Fruit fly (Drosophila melanogaster): ENCODE measurements around the gene Cyp4e3.

The Cyp4e3 gene

dm6 chr2L:9700454-9700853, 49.4 kb downstream of the Cyp4e3 start, which contains the start of gene pelo (continued):
- TF ChIP-seq Hey (tag; optimal IDR thresholded peaks at IDR 0.05) (no peak), repo (GFP tag; optimal IDR thresholded peaks at IDR 0.05) (no peak), stc (GFP tag; IDR thresholded peaks at IDR 0.05) (0 out of 2 replicates have a peak, but pooled peaks have one; percentile 12), sens (GFP tag) (peak; percentile 69), aop (GFP tag; IDR thresholded peaks at IDR 0.05) (no peak), dmrt11E (tag; optimal IDR thresholded peaks at IDR 0.05) (peak; percentile 62), br (optimal IDR thresholded peaks at IDR 0.05) (no peak), Opbp (GFP tag; IDR thresholded peaks at IDR 0.05; ENCODE audit: partially characterized antibody) (no peak), CG18262 (tag; optimal IDR thresholded peaks at IDR 0.05) (peak; percentile 64), CG13624 (GFP tag; optimal IDR thresholded peaks at IDR 0.05) (peak; percentile 2), mirr (GFP tag; optimal IDR thresholded peaks at IDR 0.05) (no peak), chinmo (GFP tag; IDR thresholded peaks at IDR 0.05; ENCODE audit: partially characterized antibody) (no peak), Sox100B (GFP tag; optimal IDR thresholded peaks at IDR 0.05) (peak; percentile 60), CG9727 (GFP tag; optimal IDR thresholded peaks at IDR 0.05) (peak; percentile 63), CG1792 (GFP tag; optimal IDR thresholded peaks at IDR 0.05) (no peak), H2.0 (GFP tag; IDR thresholded peaks at IDR 0.05) (peak; percentile 58), Dad (GFP tag; optimal IDR thresholded peaks at IDR 0.05) (no peak), ken (GFP tag; IDR thresholded peaks at IDR 0.05) (peak; percentile 68; the same call in 1 of the 3 replicates), Dek (tag; optimal IDR thresholded peaks at IDR 0.05) (peak; percentile 72), lov (optimal IDR thresholded peaks at IDR 0.05) (no peak), lov (GFP tag; IDR thresholded peaks at IDR 0.05) (no peak), nerfin-2 (GFP tag; IDR thresholded peaks at IDR 0.05; ENCODE audit: partially characterized antibody) (no peak), dmrt99B (tag; optimal IDR thresholded peaks at IDR 0.05) (peak; percentile 61), knrl (GFP tag; IDR thresholded peaks at IDR 0.05; ENCODE audit: partially characterized antibody) (no peak; the same call in 2 of the 3 replicates), ewg (GFP tag; optimal IDR thresholded peaks at IDR 0.05) (peak; percentile 42), CG10267 (tag; optimal IDR thresholded peaks at IDR 0.05) (peak; percentile 74), CG34422 (GFP tag; IDR thresholded peaks at IDR 0.05) (peak; percentile 75; the same call in 1 of the 3 replicates), zen (tag; optimal IDR thresholded peaks at IDR 0.05) (peak; percentile 43), cg (GFP tag; optimal IDR thresholded peaks at IDR 0.05) (no peak), CG10431 (GFP tag; optimal IDR thresholded peaks at IDR 0.05) (no peak), CG17385 (GFP tag; optimal IDR thresholded peaks at IDR 0.05) (peak; percentile 51), cas (GFP tag; IDR thresholded peaks at IDR 0.05) (no peak), bowl (GFP tag; IDR thresholded peaks at IDR 0.05) (no peak), D19A (tag; optimal IDR thresholded peaks at IDR 0.05) (peak; percentile 44), HHEX (GFP tag; optimal IDR thresholded peaks at IDR 0.05) (peak; percentile 66), tup (GFP tag; optimal IDR thresholded peaks at IDR 0.05) (peak; percentile 39), Dip2 (GFP tag; IDR thresholded peaks at IDR 0.05) (no peak), hb (GFP tag; IDR thresholded peaks at IDR 0.05; ENCODE audit: partially characterized antibody) (no peak), CG2202 (tag; optimal IDR thresholded peaks at IDR 0.05) (no peak), fd96Cb (tag; optimal IDR thresholded peaks at IDR 0.05) (peak; percentile 12), CG2889 (GFP tag; IDR thresholded peaks at IDR 0.05) (0 out of 3 replicates have a peak, but pooled peaks have one; percentile 6), Elba2 (GFP tag; optimal IDR thresholded peaks at IDR 0.05) (peak; percentile 1), CG14050 (GFP tag; IDR thresholded peaks at IDR 0.05) (peak; percentile 55), pb (GFP tag; optimal IDR thresholded peaks at IDR 0.05) (no peak), CG15073 (GFP tag; optimal IDR thresholded peaks at IDR 0.05) (no peak), lmd (GFP tag; IDR thresholded peaks at IDR 0.05) (peak; percentile 68), Abd-B (GFP tag; optimal IDR thresholded peaks at IDR 0.05) (peak; percentile 22), CG11723 (GFP tag; optimal IDR thresholded peaks at IDR 0.05) (peak; percentile 55), CG31441 (GFP tag; IDR thresholded peaks at IDR 0.05) (peak; percentile 75), Drgx (GFP tag; IDR thresholded peaks at IDR 0.05) (no peak), danr (GFP tag; IDR thresholded peaks at IDR 0.05) (0 out of 2 replicates have a peak, but pooled peaks have one; percentile 40)

Data from whole organism, embryonic.